Worm (Caenorhabditis elegans) whole organism, L3 larva: ENCODE measurements around the gene ZC504.1.
A peak's percentile ranks its signal among the peaks of the same experiment; 100 is the strongest.

Experiments
- aly-2 ChIP-seq: fragments of 150-350 bp; optimal IDR thresholded peaks from 2 replicates; lab custom pipeline; 2014; ENCODE audit warnings: missing biosample characterization, missing genetic modification characterization
- ceh-28 ChIP-seq: fragments of 150-350 bp; optimal IDR thresholded peaks from 2 replicates; lab custom pipeline; 2014; ENCODE audit warnings: missing biosample characterization, missing genetic modification reagents, missing genetic modification characterization
- ceh-82 ChIP-seq: fragments of 150-350 bp; optimal IDR thresholded peaks from 2 replicates; lab custom pipeline; 2014; ENCODE audit warnings: missing biosample characterization, missing genetic modification characterization
- ceh-9 ChIP-seq: sonication (generic microtip); optimal IDR thresholded peaks from 2 replicates; lab custom pipeline; 2018; ENCODE audit warnings: missing biosample characterization, missing genetic modification characterization
- egl-27 ChIP-seq: sonication (generic microtip); optimal IDR thresholded peaks from 4 replicates; lab custom pipeline; 2017; ENCODE audit warnings: missing biosample characterization, missing genetic modification reagents, missing genetic modification characterization
- elt-1 ChIP-seq: fragments of 150-350 bp; optimal IDR thresholded peaks from 2 replicates; lab custom pipeline; 2014; ENCODE audit warnings: missing biosample characterization, missing genetic modification characterization
- elt-2 ChIP-seq: sonication (generic microtip); optimal IDR thresholded peaks from 2 replicates; lab custom pipeline; 2016; ENCODE audit warnings: missing genetic modification reagents, mild to moderate bottlenecking, missing genetic modification characterization, missing compliant biosample characterization
- elt-3 ChIP-seq, 3 experiments: fragments of 150-350 bp in 1 of 3; sonication (generic microtip) in 2 of 3; optimal IDR thresholded peaks; 2 replicates in 2 of 3; 4 replicates in 1 of 3; lab custom pipeline; 2014 to 2017; ENCODE audit warnings: missing biosample characterization in 3 of 3, missing genetic modification characterization in 3 of 3
- eor-1 ChIP-seq, 2 experiments: fragments of 150-350 bp; optimal IDR thresholded peaks; 2 replicates each; lab custom pipeline; 2014 to 2018; ENCODE audit warnings: missing biosample characterization in 2 of 2, missing genetic modification characterization in 2 of 2
- fkh-10 ChIP-seq: sonication (generic microtip); optimal IDR thresholded peaks from 2 replicates; lab custom pipeline; 2017; ENCODE audit warnings: missing biosample characterization, missing genetic modification reagents, missing genetic modification characterization
- fkh-2 ChIP-seq: fragments of 150-350 bp; optimal IDR thresholded peaks from 2 replicates; lab custom pipeline; 2014; ENCODE audit warnings: missing biosample characterization, missing genetic modification reagents, missing genetic modification characterization
- fos-1 ChIP-seq: fragments of 150-350 bp; optimal IDR thresholded peaks from 2 replicates; lab custom pipeline; 2014; ENCODE audit warnings: missing biosample characterization, missing genetic modification characterization
- hmg-11 ChIP-seq: sonication (generic microtip); optimal IDR thresholded peaks from 2 replicates; lab custom pipeline; 2016; ENCODE audit warnings: missing genetic modification characterization, missing compliant biosample characterization
- lin-15B ChIP-seq: fragments of 150-350 bp; optimal IDR thresholded peaks from 2 replicates; lab custom pipeline; 2014; ENCODE audit warnings: missing biosample characterization, missing genetic modification characterization
- lin-39 ChIP-seq: fragments of 150-350 bp; optimal IDR thresholded peaks from 2 replicates; lab custom pipeline; 2018; ENCODE audit warnings: missing biosample characterization, missing genetic modification reagents, missing genetic modification characterization
- mdl-1 ChIP-seq: fragments of 150-350 bp; optimal IDR thresholded peaks from 2 replicates; lab custom pipeline; 2014; ENCODE audit warnings: missing biosample characterization, missing genetic modification characterization
- mml-1 ChIP-seq: fragments of 150-350 bp; sonication (generic microtip); optimal IDR thresholded peaks from 3 replicates; lab custom pipeline; 2014; ENCODE audit warnings: missing biosample characterization, missing genetic modification characterization
- nhr-11 ChIP-seq: fragments of 150-350 bp; optimal IDR thresholded peaks from 2 replicates; lab custom pipeline; 2014; ENCODE audit warnings: missing biosample characterization, missing genetic modification characterization
- nhr-12 ChIP-seq: fragments of 150-350 bp; optimal IDR thresholded peaks from 2 replicates; lab custom pipeline; 2014; ENCODE audit warnings: missing biosample characterization, missing genetic modification characterization
- nhr-23 ChIP-seq: fragments of 150-350 bp; optimal IDR thresholded peaks from 2 replicates; lab custom pipeline; 2014; ENCODE audit warnings: missing biosample characterization, missing genetic modification reagents, missing genetic modification characterization
- nhr-237 ChIP-seq: fragments of 150-350 bp; optimal IDR thresholded peaks from 2 replicates; lab custom pipeline; 2014; ENCODE audit warnings: missing biosample characterization, missing genetic modification characterization
- nhr-28 ChIP-seq: fragments of 150-350 bp; optimal IDR thresholded peaks from 2 replicates; lab custom pipeline; 2014; ENCODE audit warnings: missing biosample characterization, missing genetic modification characterization
- nhr-67 ChIP-seq: fragments of 150-350 bp; optimal IDR thresholded peaks from 2 replicates; lab custom pipeline; 2014; ENCODE audit warnings: missing biosample characterization, missing genetic modification characterization
- nhr-76 ChIP-seq: fragments of 150-350 bp; sonication (generic microtip); optimal IDR thresholded peaks from 5 replicates; lab custom pipeline; 2014; ENCODE audit warnings: missing biosample characterization, missing genetic modification characterization
- nhr-77 ChIP-seq: fragments of 150-350 bp; optimal IDR thresholded peaks from 2 replicates; lab custom pipeline; 2014; ENCODE audit warnings: missing biosample characterization, missing genetic modification characterization
- pha-4 ChIP-seq: fragments of 150-350 bp; optimal IDR thresholded peaks from 2 replicates; lab custom pipeline; 2014; ENCODE audit warnings: missing biosample characterization, missing genetic modification reagents, missing genetic modification characterization
- pqm-1 ChIP-seq: fragments of 150-350 bp; optimal IDR thresholded peaks from 2 replicates; lab custom pipeline; 2017; ENCODE audit warnings: missing biosample characterization, missing genetic modification characterization, inconsistent platforms
- sea-2 ChIP-seq: fragments of 150-350 bp; sonication (generic microtip); optimal IDR thresholded peaks from 4 replicates; lab custom pipeline; 2014; ENCODE audit warnings: missing biosample characterization, missing genetic modification reagents, missing genetic modification characterization
- skn-1 ChIP-seq: fragments of 150-350 bp; optimal IDR thresholded peaks from 2 replicates; lab custom pipeline; 2014; ENCODE audit warnings: missing biosample characterization, missing genetic modification characterization
- snpc-4 ChIP-seq: fragments of 150-350 bp; optimal IDR thresholded peaks from 2 replicates; lab custom pipeline; 2014; ENCODE audit warnings: missing biosample characterization, missing genetic modification characterization
- unc-39 ChIP-seq: sonication (generic microtip); optimal IDR thresholded peaks from 4 replicates; lab custom pipeline; 2017; ENCODE audit warnings: missing biosample characterization, missing genetic modification characterization
- zag-1 ChIP-seq: fragments of 150-350 bp; optimal IDR thresholded peaks from 2 replicates; lab custom pipeline; 2014; ENCODE audit warnings: missing biosample characterization, missing genetic modification characterization
- ztf-11 ChIP-seq: fragments of 150-350 bp; optimal IDR thresholded peaks from 2 replicates; lab custom pipeline; 2014; ENCODE audit warnings: missing biosample characterization, missing genetic modification characterization

Gene ZC504.1

DNA sequence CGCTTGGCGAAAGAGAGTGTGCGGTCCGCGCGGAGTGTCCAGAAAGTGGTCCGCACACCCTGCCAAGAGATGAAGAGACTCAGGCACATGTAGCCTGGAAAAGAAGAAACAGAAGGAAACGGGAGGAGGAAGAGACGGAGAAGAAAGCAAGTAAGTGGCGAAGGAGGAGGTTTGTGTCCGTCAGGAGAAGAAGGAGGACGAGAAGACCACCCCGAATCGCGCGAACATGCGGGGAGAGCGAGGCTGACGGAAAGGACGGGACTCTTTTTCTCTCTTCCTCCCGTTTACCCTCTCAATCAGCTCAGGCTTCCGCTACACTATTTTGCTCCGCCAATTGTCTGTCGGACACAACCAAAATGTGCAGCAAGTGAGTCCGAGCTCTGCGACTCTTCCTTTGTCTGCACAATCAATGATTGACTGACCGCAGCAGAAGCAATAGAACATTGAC is 28.6 kb downstream of the ZC504.1 start (continued):
- no peak for TF ChIP-seq ztf-11 (tag; lab: Kevin White, UChicago)
- no peak for TF ChIP-seq unc-39
- TF ChIP-seq hmg-11 = peak; percentile 81
- no peak for TF ChIP-seq nhr-23 (tag; lab: Kevin White, UChicago)
- peak; percentile 83 for TF ChIP-seq nhr-11
- TF ChIP-seq eor-1 (tag; optimal IDR thresholded peaks at IDR 0.05; lab: Kevin White, UChicago) = no peak
- TF ChIP-seq sea-2 (GFP tag; lab: Kevin White, UChicago) = no peak
- TF ChIP-seq elt-2 = no peak
- TF ChIP-seq fos-1 = no peak
- TF ChIP-seq nhr-12 (tag; lab: Kevin White, UChicago) = no peak
- no peak for TF ChIP-seq mml-1 (tag; lab: Kevin White, UChicago)
- peak; percentile 40 for TF ChIP-seq lin-15B (tag; lab: Kevin White, UChicago)
- TF ChIP-seq elt-1 = no peak
- no peak for TF ChIP-seq nhr-237 (tag; lab: Kevin White, UChicago)
- TF ChIP-seq zag-1 (tag; lab: Kevin White, UChicago) = peak; percentile 79

DNA sequence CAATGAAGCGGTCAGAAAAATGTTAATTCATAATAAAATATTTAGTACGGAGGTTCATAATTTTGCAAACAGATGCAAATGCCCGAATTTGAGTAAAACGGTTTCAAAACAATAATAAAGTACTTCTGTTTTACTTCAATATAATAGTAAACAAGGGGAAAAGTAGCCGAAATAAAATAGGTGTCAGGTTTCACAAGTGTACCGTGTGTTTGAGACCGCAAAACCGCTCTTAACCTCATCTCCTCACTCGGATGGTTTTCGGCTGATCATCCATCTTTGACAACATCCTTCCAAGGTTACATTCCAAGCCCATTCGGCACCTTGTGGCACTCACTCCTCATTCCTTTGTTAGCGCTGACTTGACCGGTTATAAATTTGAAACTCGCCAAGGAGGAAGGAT is 30.5 kb downstream of the ZC504.1 start:
- no peak for TF ChIP-seq zag-1 (tag; lab: Kevin White, UChicago)
- no peak for TF ChIP-seq aly-2 (tag; lab: Kevin White, UChicago)
- TF ChIP-seq egl-27 (tag; lab: Kevin White, UChicago) = no peak

DNA sequence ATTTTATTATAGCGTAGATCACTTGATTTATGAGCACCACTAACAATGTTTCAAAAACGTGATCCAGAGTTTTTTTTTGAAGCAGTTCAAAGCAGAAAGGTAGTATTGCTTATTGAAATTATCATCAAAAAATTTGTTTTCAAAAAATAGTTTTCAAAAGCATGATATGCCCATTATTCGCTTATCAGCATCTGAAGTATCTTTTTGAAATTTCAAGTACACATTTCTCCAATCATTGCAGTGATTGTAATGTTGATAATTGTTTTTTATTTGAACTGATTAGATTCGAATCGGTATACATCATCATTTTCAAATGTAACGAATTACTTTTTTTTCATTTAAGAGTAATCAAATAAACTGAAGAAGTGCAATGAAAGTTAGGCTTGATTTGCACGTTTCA is 33.8 kb downstream of the ZC504.1 start:
- TF ChIP-seq elt-2 = peak; percentile 58
- TF ChIP-seq nhr-23 (tag; lab: Kevin White, UChicago) = no peak
- peak; percentile 33 for TF ChIP-seq pqm-1 (tag; lab: Kevin White, UChicago)

DNA sequence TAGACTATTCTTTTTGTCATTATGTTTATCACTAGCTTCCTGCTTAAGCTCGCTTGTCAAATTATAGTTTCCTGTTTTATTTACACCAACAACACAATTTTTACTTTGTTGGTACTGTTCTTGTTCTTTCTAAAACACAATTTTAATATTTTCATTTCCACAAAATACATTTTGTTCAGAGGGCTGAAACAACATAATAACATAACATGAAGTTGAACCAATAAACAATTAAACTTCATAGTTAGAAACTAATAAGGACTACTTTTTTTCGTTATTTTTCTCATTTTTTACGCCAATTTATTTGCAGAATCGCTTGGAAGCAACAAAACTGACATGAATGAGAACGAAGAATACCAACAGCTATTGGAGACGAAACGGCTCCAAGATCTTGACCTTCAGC is 36.9 kb downstream of the ZC504.1 start, which contains the start of gene C39B10.3:
Gene C39B10.3 (plus strand): TSS at position 301 of the 400 bp plus-strand sequence.
- no peak for TF ChIP-seq fkh-2 (tag; lab: Kevin White, UChicago)
- TF ChIP-seq ceh-9 = no peak
- TF ChIP-seq fos-1 = no peak
- no peak for TF ChIP-seq ceh-82 (tag; lab: Kevin White, UChicago)
- no peak for TF ChIP-seq egl-27 (tag; lab: Kevin White, UChicago)
- no peak for TF ChIP-seq zag-1 (tag; lab: Kevin White, UChicago)
- no peak for TF ChIP-seq nhr-67 (tag; lab: Kevin White, UChicago)
- no peak for TF ChIP-seq snpc-4 (tag; lab: Kevin White, UChicago)
- no peak for TF ChIP-seq pha-4 (tag; lab: Kevin White, UChicago)
- TF ChIP-seq elt-1 = no peak

DNA sequence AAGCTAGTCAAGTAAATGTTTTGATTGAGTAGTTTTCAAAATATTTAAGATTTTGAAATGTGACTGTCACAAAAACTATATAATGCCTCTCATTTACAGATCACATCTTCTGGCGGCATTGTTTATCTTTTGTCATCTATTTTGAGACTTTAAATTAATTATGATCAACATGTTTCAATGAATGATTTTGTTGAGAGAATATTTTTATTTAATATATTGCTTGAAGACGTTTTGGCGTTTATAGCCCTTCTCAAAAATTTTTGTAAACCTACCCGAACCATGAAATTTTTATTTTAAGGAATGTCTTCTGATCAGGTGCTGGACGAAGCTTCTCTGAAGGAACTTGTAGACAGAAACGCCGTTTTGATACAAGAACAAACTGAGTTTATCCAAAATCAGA is 37.8 kb downstream of the ZC504.1 start, which contains the start of gene C39B10.4:
Gene C39B10.4 (plus strand): TSS at position 301 of the 400 bp plus-strand sequence.
- TF ChIP-seq elt-3 (tag; optimal IDR thresholded peaks at IDR 0.05; lab: Kevin White, UChicago) = no peak
- no peak for TF ChIP-seq nhr-28 (tag; lab: Kevin White, UChicago)
- no peak for TF ChIP-seq fkh-2 (tag; lab: Kevin White, UChicago)
- no peak for TF ChIP-seq mdl-1 (tag; lab: Kevin White, UChicago)
- TF ChIP-seq aly-2 (tag; lab: Kevin White, UChicago) = no peak

DNA sequence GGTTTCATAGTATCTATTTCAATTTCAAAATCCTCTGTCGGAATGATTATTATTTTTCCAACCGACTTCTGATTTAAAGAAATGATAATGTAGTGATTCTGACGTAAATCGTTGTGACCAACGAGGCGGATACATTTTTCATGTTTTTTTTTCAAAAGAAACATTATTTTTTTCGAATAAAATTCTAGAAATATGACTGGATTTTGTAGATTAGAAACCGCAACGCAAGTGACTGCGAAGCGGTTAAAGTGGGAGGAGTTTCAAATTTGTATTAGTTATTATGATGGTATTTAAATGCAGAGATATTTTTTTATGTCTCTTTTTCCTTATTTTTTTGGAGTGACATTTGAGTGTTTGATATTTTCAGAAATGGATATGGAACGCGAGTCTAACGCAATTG is 40.0 kb downstream of the ZC504.1 start, which contains the start of gene C39B10.5:
Gene C39B10.5 (plus strand): TSS at position 362 of the 400 bp plus-strand sequence.
- no peak for TF ChIP-seq pha-4 (tag; lab: Kevin White, UChicago)
- no peak for TF ChIP-seq nhr-23 (tag; lab: Kevin White, UChicago)
- no peak for TF ChIP-seq skn-1
- no peak for TF ChIP-seq ceh-28 (tag; lab: Kevin White, UChicago)
- TF ChIP-seq nhr-77 (tag; lab: Kevin White, UChicago) = no peak
- no peak for TF ChIP-seq nhr-76 (tag; lab: Kevin White, UChicago)
- TF ChIP-seq elt-1 = no peak
- TF ChIP-seq elt-3 (tag; optimal IDR thresholded peaks at IDR 0.05; lab: Kevin White, UChicago) = no peak
- TF ChIP-seq fkh-2 (tag; lab: Kevin White, UChicago) = no peak
- TF ChIP-seq hmg-11 = no peak
- no peak for TF ChIP-seq ztf-11 (tag; lab: Kevin White, UChicago)
- TF ChIP-seq lin-39 = no peak
- TF ChIP-seq aly-2 (tag; lab: Kevin White, UChicago) = no peak
- TF ChIP-seq fkh-10 (GFP tag; lab: Kevin White, UChicago) = no peak
- TF ChIP-seq eor-1 (tag; optimal IDR thresholded peaks at IDR 0.05; lab: Kevin White, UChicago) = no peak
- no peak for TF ChIP-seq fos-1
- TF ChIP-seq ceh-82 (tag; lab: Kevin White, UChicago) = no peak
- TF ChIP-seq nhr-12 (tag; lab: Kevin White, UChicago) = no peak
